Fruit fly (Drosophila melanogaster) whole organism, embryonic: Measurements from ENCODE around the gene CG13028.

ENCODE experiments used
- CHES-1-like ChIP-seq: fragments of 200-800 bp; sonication (Bioruptor generic); optimal IDR thresholded peaks from 2 replicates; lab custom pipeline; 2016; ENCODE audit warnings: missing biosample characterization, missing genetic modification characterization
- NK7.1 ChIP-seq: fragments of 200-800 bp; sonication (Bioruptor generic); optimal IDR thresholded peaks from 3 replicates; lab custom pipeline; 2016; ENCODE audit warnings: missing biosample characterization, missing genetic modification characterization
- ara ChIP-seq: fragments of 200-800 bp; sonication (Bioruptor generic); IDR thresholded peaks from 2 replicates; pipeline ENCODE4 v1.3.6; 2022; ENCODE audit warnings: missing biosample characterization, missing genetic modification characterization

DNA sequence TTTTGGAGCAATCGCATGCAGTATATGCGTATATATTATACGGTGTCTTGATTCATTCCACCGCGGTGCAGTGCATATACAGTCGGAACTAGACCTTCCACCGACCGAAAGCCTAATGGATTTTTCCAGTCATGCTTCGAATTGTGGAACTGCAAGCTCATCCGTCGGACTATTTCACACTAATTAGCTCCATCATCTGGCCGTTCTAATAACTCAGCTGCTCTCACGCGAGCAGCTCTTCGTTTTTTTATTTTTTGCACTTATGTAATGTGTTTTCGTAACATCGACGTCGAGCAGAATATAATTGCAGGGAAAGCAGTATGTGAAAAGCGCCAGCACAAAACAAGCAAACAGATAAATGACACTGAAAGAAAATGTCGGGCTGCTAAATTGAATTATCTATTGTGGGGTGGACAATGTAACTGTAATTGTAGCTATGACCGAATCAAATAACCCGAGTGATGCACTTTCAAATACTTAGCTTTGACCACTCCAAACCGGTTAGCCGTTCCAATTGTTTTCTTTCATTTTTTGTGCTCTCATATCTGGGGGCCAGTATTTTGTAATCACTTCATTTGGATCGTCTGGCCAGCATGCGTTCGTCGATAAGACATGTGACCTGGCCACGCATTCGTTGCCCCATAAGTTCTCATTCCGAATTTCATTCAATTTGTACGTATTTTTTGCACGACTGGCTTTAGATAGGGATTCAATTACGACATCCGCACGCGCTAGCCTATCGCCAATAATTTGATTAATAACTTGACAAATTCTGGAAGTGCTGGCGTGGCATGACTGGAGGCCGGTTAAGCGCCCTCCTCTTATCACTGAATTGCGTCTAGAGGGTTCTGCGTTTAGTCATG, 34.7 kb downstream of the CG13028 start, which contains the start of gene Cpr73D:
- TF ChIP-seq NK7.1 (GFP tag; lab: Kevin White, UChicago) (no peak), ara (GFP tag; lab: Robert Waterston, UW) (no peak), CHES-1-like (GFP tag; lab: Kevin White, UChicago) (no peak)
